Fruit fly (Drosophila melanogaster): ENCODE data around the gene SREBP.

Gene SREBP

dm6 chr3L:19834143-19834794 lies 40.5 kb downstream of the SREBP start, which contains the start of the genes trc and CG32221:
trc (minus strand) TSS chr3L:19834304.
CG32221 (plus strand) TSS chr3L:19834670.
- TF ChIP-seq Crg-1 (GFP tag; optimal IDR thresholded peaks at IDR 0.05) (no peak), CG7101 (tag; optimal IDR thresholded peaks at IDR 0.05) (peak; percentile 75), bab1 (GFP tag; optimal IDR thresholded peaks at IDR 0.05) (peak; percentile 66), CG5204 (GFP tag; optimal IDR thresholded peaks at IDR 0.05) (no peak), Clk (GFP tag; optimal IDR thresholded peaks at IDR 0.05) (no peak), CG11617 (GFP tag; optimal IDR thresholded peaks at IDR 0.05) (peak; percentile 34), Hr96 (GFP tag; optimal IDR thresholded peaks at IDR 0.05) (no peak), CG7045 (GFP tag; optimal IDR thresholded peaks at IDR 0.05) (no peak), toe (GFP tag; optimal IDR thresholded peaks at IDR 0.05) (no peak), CG1620 (GFP tag; optimal IDR thresholded peaks at IDR 0.05) (peak; percentile 61), CG33017 (tag; optimal IDR thresholded peaks at IDR 0.05) (peak; percentile 38), CG14711 (tag; optimal IDR thresholded peaks at IDR 0.05) (peak; percentile 41), ovo (GFP tag; optimal IDR thresholded peaks at IDR 0.05) (peak; percentile 53), kay (GFP tag; ENCODE audit: borderline replicate concordance) (no peak), pad (GFP tag; optimal IDR thresholded peaks at IDR 0.05) (peak; percentile 59), Mnt (GFP tag; optimal IDR thresholded peaks at IDR 0.05) (peak; percentile 63), tj (GFP tag; optimal IDR thresholded peaks at IDR 0.05) (peak; percentile 21), cic (GFP tag; optimal IDR thresholded peaks at IDR 0.05) (no peak), CG12768 (GFP tag; optimal IDR thresholded peaks at IDR 0.05) (no peak), cnc (optimal IDR thresholded peaks at IDR 0.05) (no peak)

- no peak for TF ChIP-seq Mnt (GFP tag; optimal IDR thresholded peaks at IDR 0.05)
- peak; percentile 3 for TF ChIP-seq cic (GFP tag; optimal IDR thresholded peaks at IDR 0.05)
- TF ChIP-seq bab1 (GFP tag; optimal IDR thresholded peaks at IDR 0.05): peak; percentile 35
Measured at dm6 chr3L:19836375-19836937, 42.7 kb downstream of the SREBP start, which contains the start of gene kto. kto (plus strand) TSS chr3L:19836614.

DNA sequence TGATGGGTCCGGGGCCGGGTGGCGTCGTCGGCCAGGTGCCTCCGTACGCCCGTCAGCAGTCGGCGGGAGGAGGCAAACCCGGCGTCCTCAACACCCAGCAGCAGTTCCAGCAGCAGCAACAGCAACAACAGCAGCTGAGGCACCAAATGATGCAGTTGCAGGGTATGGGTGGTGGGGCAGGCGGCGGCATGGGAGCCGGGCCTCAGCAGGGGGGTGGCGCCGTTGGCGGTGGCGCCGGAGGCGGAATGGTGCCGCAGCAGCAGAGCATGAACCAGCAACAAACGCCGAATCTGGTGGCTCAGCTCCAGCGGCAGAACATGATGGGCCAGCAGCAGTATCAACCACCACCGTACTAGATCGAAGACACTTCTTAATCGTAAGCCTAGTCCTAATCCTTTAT lies 50.8 kb downstream of the SREBP start:
- TF ChIP-seq CG11617 (GFP tag; optimal IDR thresholded peaks at IDR 0.05) (no peak), cic (GFP tag; optimal IDR thresholded peaks at IDR 0.05) (no peak), CG12768 (GFP tag; optimal IDR thresholded peaks at IDR 0.05) (no peak), cnc (optimal IDR thresholded peaks at IDR 0.05) (no peak), tj (GFP tag; optimal IDR thresholded peaks at IDR 0.05) (no peak), CG14711 (tag; optimal IDR thresholded peaks at IDR 0.05) (no peak), kay (GFP tag; ENCODE audit: borderline replicate concordance) (no peak), Crg-1 (GFP tag; optimal IDR thresholded peaks at IDR 0.05) (no peak), Clk (GFP tag; optimal IDR thresholded peaks at IDR 0.05) (no peak), pad (GFP tag; optimal IDR thresholded peaks at IDR 0.05) (no peak), CG1620 (GFP tag; optimal IDR thresholded peaks at IDR 0.05) (no peak), ovo (GFP tag; optimal IDR thresholded peaks at IDR 0.05) (no peak), bab1 (GFP tag; optimal IDR thresholded peaks at IDR 0.05) (no peak), CG5204 (GFP tag; optimal IDR thresholded peaks at IDR 0.05) (no peak)

DNA sequence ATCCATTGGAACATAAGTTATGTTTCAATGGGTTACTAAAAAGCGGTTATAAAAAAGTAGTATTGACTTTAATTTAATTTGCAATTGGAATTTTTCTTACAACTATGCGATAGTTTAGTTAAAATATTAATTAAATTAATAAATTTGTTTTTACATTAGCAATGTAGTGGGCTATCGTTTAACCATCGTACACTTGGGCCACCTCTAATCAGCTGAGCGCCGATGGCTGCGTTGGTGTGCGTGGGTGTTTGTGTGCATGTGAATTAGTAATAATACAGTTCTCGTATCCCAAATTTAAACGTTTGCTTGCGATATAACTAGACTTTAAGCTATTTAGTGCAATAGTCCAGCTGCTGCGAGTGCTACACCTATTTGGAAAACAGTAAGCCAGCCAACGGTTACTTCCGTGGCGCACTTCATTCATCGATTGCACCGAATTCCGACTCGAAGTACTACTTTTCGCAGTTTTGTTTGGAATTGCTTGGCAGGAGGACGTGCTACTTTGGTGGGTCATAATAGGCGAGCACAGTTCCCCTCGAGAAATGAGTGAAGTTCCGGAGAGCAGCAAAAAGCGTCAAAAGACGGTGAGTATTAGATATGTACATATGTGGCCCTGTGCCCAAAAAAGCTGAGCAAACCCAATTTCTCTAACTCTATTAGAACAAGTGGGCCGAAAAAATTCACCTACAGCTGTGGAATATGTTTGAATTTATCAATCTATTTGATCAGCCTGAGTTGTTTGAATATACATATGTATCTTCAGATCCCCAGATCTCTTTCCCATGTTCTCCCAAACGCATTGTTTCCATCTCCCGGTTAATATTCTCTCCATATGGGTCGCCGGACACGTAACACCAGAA lies 51.5 kb downstream of the SREBP start, which contains the start of gene Papss:
TSS of gene Papss (plus strand) at position 247 of the 860 bp plus-strand sequence.
- TF ChIP-seq Mnt (GFP tag; optimal IDR thresholded peaks at IDR 0.05) (peak; percentile 53), toe (GFP tag; optimal IDR thresholded peaks at IDR 0.05) (no peak), Crg-1 (GFP tag; optimal IDR thresholded peaks at IDR 0.05) (no peak), tj (GFP tag; optimal IDR thresholded peaks at IDR 0.05) (no peak), CG12768 (GFP tag; optimal IDR thresholded peaks at IDR 0.05) (no peak), pad (GFP tag; optimal IDR thresholded peaks at IDR 0.05) (no peak), CG11617 (GFP tag; optimal IDR thresholded peaks at IDR 0.05) (peak; percentile 26), CG1620 (GFP tag; optimal IDR thresholded peaks at IDR 0.05) (no peak), bab1 (GFP tag; optimal IDR thresholded peaks at IDR 0.05) (peak; percentile 66), kay (GFP tag; ENCODE audit: borderline replicate concordance) (no peak), Hr96 (GFP tag; optimal IDR thresholded peaks at IDR 0.05) (no peak), cic (GFP tag; optimal IDR thresholded peaks at IDR 0.05) (no peak), CG33017 (tag; optimal IDR thresholded peaks at IDR 0.05) (peak; percentile 19), cnc (optimal IDR thresholded peaks at IDR 0.05) (no peak), Clk (GFP tag; optimal IDR thresholded peaks at IDR 0.05) (no peak), CG7045 (GFP tag; optimal IDR thresholded peaks at IDR 0.05) (no peak), ovo (GFP tag; optimal IDR thresholded peaks at IDR 0.05) (no peak), CG14711 (tag; optimal IDR thresholded peaks at IDR 0.05) (peak; percentile 37), CG5204 (GFP tag; optimal IDR thresholded peaks at IDR 0.05) (no peak), CG7101 (tag; optimal IDR thresholded peaks at IDR 0.05) (peak; percentile 32)

- TF ChIP-seq tj (GFP tag; optimal IDR thresholded peaks at IDR 0.05) (peak; percentile 94), toe (GFP tag; optimal IDR thresholded peaks at IDR 0.05) (no peak)
Measured at dm6 chr3L:19845907-19846301, 52.2 kb downstream of the SREBP start.

DNA sequence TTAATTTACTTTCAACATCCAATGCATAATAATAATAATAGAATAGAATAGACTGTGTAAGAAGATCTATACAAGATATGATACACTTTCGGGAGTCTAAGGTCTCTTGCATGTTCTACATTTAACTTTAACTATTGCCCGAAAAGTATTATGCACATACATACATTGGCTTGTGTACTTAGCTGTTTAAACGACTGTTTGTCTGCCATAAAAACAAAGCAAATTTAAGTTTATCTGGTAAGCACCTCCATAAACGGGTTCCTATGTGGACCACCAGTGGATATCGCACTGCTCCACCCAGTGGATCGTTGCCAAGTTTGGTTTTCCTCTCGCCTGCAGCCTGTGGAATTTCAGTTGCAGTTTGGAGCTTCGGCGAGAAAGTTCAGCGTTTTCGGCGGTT lies 53.2 kb downstream of the SREBP start:
- no peak for TF ChIP-seq ovo (GFP tag; optimal IDR thresholded peaks at IDR 0.05)
- no peak for TF ChIP-seq CG1620 (GFP tag; optimal IDR thresholded peaks at IDR 0.05)

All from whole organism, adult.